Worm (Caenorhabditis elegans) whole organism, midembryonic: ENCODE data around the gene T16G12.10.

Experiments
- T22C8.4 ChIP-seq: fragments of 200-800 bp; sonication (Bioruptor generic); IDR thresholded peaks from 2 replicates; pipeline ENCODE4 v1.3.6; 2022; ENCODE audit warnings: missing genetic modification characterization, missing compliant biosample characterization
- cog-1 ChIP-seq: sonication (generic microtip); optimal IDR thresholded peaks from 2 replicates; lab custom pipeline; 2016; ENCODE audit warnings: missing genetic modification characterization, missing compliant biosample characterization
- flt-1 ChIP-seq: fragments of 200-800 bp; sonication (Bioruptor generic); IDR thresholded peaks from 2 replicates; pipeline ENCODE4 v1.3.6; 2022; ENCODE audit warnings: missing genetic modification characterization, missing compliant biosample characterization
- klf-2 ChIP-seq: fragments of 200-800 bp; sonication (Bioruptor generic); conservative IDR thresholded peaks from 2 replicates; pipeline ENCODE4 v1.3.6; 2022; ENCODE audit warnings: missing genetic modification reagents, missing genetic modification characterization, missing compliant biosample characterization
- med-1 ChIP-seq: sonication (generic microtip); optimal IDR thresholded peaks from 2 replicates; lab custom pipeline; 2017; ENCODE audit warnings: missing genetic modification characterization, mild to moderate bottlenecking, missing compliant biosample characterization, antibody characterized with exemption, missing genetic modification reagents; ENCODE audit not compliant: insufficient read depth
- ref-1 ChIP-seq: fragments of 200-800 bp; sonication (Bioruptor generic); conservative IDR thresholded peaks from 2 replicates; pipeline ENCODE4 v1.3.6; 2022; ENCODE audit warnings: missing genetic modification reagents, missing genetic modification characterization, missing compliant biosample characterization
- tab-1 ChIP-seq: fragments of 200-800 bp; sonication (Bioruptor generic); IDR thresholded peaks from 2 replicates; pipeline ENCODE4 v1.3.6; 2022; ENCODE audit warnings: missing genetic modification characterization, missing compliant biosample characterization
- ztf-23 ChIP-seq: fragments of 200-800 bp; sonication (Bioruptor generic); IDR thresholded peaks from 2 replicates; pipeline ENCODE4 v1.3.6; 2022; ENCODE audit warnings: missing genetic modification reagents, missing genetic modification characterization, missing compliant biosample characterization
- ztf-29 ChIP-seq: fragments of 200-800 bp; sonication (Bioruptor generic); IDR thresholded peaks from 2 replicates; pipeline ENCODE4 v1.3.6; 2022; ENCODE audit warnings: missing genetic modification reagents, missing genetic modification characterization, missing compliant biosample characterization

The T16G12.10 gene

ce11 chrIII:10085983-10086382, 30.1 kb upstream of the T16G12.10 start, which contains the start of gene T16H12.2:
Gene T16H12.2, plus strand, starts transcription at chrIII:10086283.
- TF ChIP-seq tab-1 = no peak
- no peak for TF ChIP-seq ztf-23 (GFP tag; lab: Robert Waterston, UW)
- no peak for TF ChIP-seq ztf-29 (GFP tag; lab: Robert Waterston, UW)
- no peak for TF ChIP-seq ref-1 (GFP tag; lab: Robert Waterston, UW)
- TF ChIP-seq flt-1 (GFP tag; lab: Robert Waterston, UW) = no peak

- TF ChIP-seq ref-1 (GFP tag; lab: Robert Waterston, UW) (no peak), flt-1 (GFP tag; lab: Robert Waterston, UW) (no peak), cog-1 (tag; lab: Kevin White, UChicago) (no peak), med-1 (GFP tag; lab: Kevin White, UChicago) (no peak), klf-2 (GFP tag; lab: Robert Waterston, UW) (no peak), ztf-29 (GFP tag; lab: Robert Waterston, UW) (no peak), T22C8.4 (GFP tag; lab: Robert Waterston, UW) (no peak), ztf-23 (GFP tag; lab: Robert Waterston, UW) (no peak), tab-1 (no peak)
Measured at ce11 chrIII:10085574-10085973, 29.6 kb upstream of the T16G12.10 start.

ce11 chrIII:10085103-10085502, 29.2 kb upstream of the T16G12.10 start, which contains the start of gene T16H12.13:
Gene T16H12.13, plus strand, starts transcription at chrIII:10085403.
- no peak for TF ChIP-seq flt-1 (GFP tag; lab: Robert Waterston, UW)
- no peak for TF ChIP-seq cog-1 (tag; lab: Kevin White, UChicago)
- TF ChIP-seq T22C8.4 (GFP tag; lab: Robert Waterston, UW) = no peak
- no peak for TF ChIP-seq klf-2 (GFP tag; lab: Robert Waterston, UW)
- TF ChIP-seq ztf-29 (GFP tag; lab: Robert Waterston, UW) = no peak
- TF ChIP-seq med-1 (GFP tag; lab: Kevin White, UChicago) = no peak

ce11 chrIII:10083242-10083641, 27.3 kb upstream of the T16G12.10 start, which contains the start of gene T16H12.3:
Gene T16H12.3, minus strand, starts transcription at chrIII:10083292.
- TF ChIP-seq klf-2 (GFP tag; lab: Robert Waterston, UW) = no peak
- TF ChIP-seq med-1 (GFP tag; lab: Kevin White, UChicago) = no peak
- no peak for TF ChIP-seq ref-1 (GFP tag; lab: Robert Waterston, UW)
- no peak for TF ChIP-seq cog-1 (tag; lab: Kevin White, UChicago)
- TF ChIP-seq ztf-29 (GFP tag; lab: Robert Waterston, UW) = no peak
- no peak for TF ChIP-seq ztf-23 (GFP tag; lab: Robert Waterston, UW)
- TF ChIP-seq tab-1 = no peak
- TF ChIP-seq flt-1 (GFP tag; lab: Robert Waterston, UW) = no peak
- no peak for TF ChIP-seq T22C8.4 (GFP tag; lab: Robert Waterston, UW)

- TF ChIP-seq ztf-29 (GFP tag; lab: Robert Waterston, UW) (no peak), T22C8.4 (GFP tag; lab: Robert Waterston, UW) (no peak), klf-2 (GFP tag; lab: Robert Waterston, UW) (no peak), tab-1 (no peak), ztf-23 (GFP tag; lab: Robert Waterston, UW) (no peak), ref-1 (GFP tag; lab: Robert Waterston, UW) (no peak), med-1 (GFP tag; lab: Kevin White, UChicago) (no peak), cog-1 (tag; lab: Kevin White, UChicago) (no peak), flt-1 (GFP tag; lab: Robert Waterston, UW) (no peak)
Measured at ce11 chrIII:10078784-10079183, 22.9 kb upstream of the T16G12.10 start.

- TF ChIP-seq klf-2 (GFP tag; lab: Robert Waterston, UW) (no peak), tab-1 (no peak), ztf-29 (GFP tag; lab: Robert Waterston, UW) (no peak), flt-1 (GFP tag; lab: Robert Waterston, UW) (no peak), cog-1 (tag; lab: Kevin White, UChicago) (no peak), ref-1 (GFP tag; lab: Robert Waterston, UW) (no peak), ztf-23 (GFP tag; lab: Robert Waterston, UW) (no peak), med-1 (GFP tag; lab: Kevin White, UChicago) (no peak), T22C8.4 (GFP tag; lab: Robert Waterston, UW) (no peak)
Measured at ce11 chrIII:10078151-10078550, 22.2 kb upstream of the T16G12.10 start, which contains the start of gene T16G12.9. Gene T16G12.9, minus strand, starts transcription at chrIII:10078251.

ce11 chrIII:10076042-10076441, 20.1 kb upstream of the T16G12.10 start:
- TF ChIP-seq T22C8.4 (GFP tag; lab: Robert Waterston, UW) (no peak), med-1 (GFP tag; lab: Kevin White, UChicago) (no peak), ref-1 (GFP tag; lab: Robert Waterston, UW) (no peak), tab-1 (no peak), cog-1 (tag; lab: Kevin White, UChicago) (no peak), ztf-29 (GFP tag; lab: Robert Waterston, UW) (no peak), flt-1 (GFP tag; lab: Robert Waterston, UW) (no peak), klf-2 (GFP tag; lab: Robert Waterston, UW) (no peak), ztf-23 (GFP tag; lab: Robert Waterston, UW) (no peak)

- no peak for TF ChIP-seq T22C8.4 (GFP tag; lab: Robert Waterston, UW)
Measured at ce11 chrIII:10069278-10069677, 13.3 kb upstream of the T16G12.10 start, which contains the start of gene T16G12.6. Gene T16G12.6, plus strand, starts transcription at chrIII:10069578.

ce11 chrIII:10064140-10064539, 8.2 kb upstream of the T16G12.10 start, which contains the start of gene ekl-6:
Gene ekl-6, plus strand, starts transcription at chrIII:10064404.
- TF ChIP-seq ref-1 (GFP tag; lab: Robert Waterston, UW) (no peak), T22C8.4 (GFP tag; lab: Robert Waterston, UW) (peak; percentile 10; the same call in 1 of the 2 replicates), klf-2 (GFP tag; lab: Robert Waterston, UW) (no peak), cog-1 (tag; lab: Kevin White, UChicago) (peak; percentile 37), med-1 (GFP tag; lab: Kevin White, UChicago) (no peak), ztf-29 (GFP tag; lab: Robert Waterston, UW) (no peak), ztf-23 (GFP tag; lab: Robert Waterston, UW) (no peak), flt-1 (GFP tag; lab: Robert Waterston, UW) (peak; percentile 71)
